Worm (Caenorhabditis elegans) whole organism, young adult: ENCODE data around the gene CD4.1.

ENCODE experiments used
- F57A8.1 ChIP-seq: fragments of 200-800 bp; sonication (Bioruptor generic); optimal IDR thresholded peaks from 2 replicates; lab custom pipeline; 2018; ENCODE audit warnings: mild to moderate bottlenecking, missing genetic modification characterization, moderate library complexity, missing compliant biosample characterization
- K11D2.4 ChIP-seq: fragments of 200-800 bp; sonication (Bioruptor generic); IDR thresholded peaks from 2 replicates; pipeline ENCODE4 v1.3.6; 2022; ENCODE audit warnings: missing genetic modification reagents, missing genetic modification characterization, missing compliant biosample characterization
- ceh-79 ChIP-seq: sonication (generic microtip); optimal IDR thresholded peaks from 2 replicates; lab custom pipeline; 2017; ENCODE audit warnings: mild to moderate bottlenecking, missing genetic modification characterization, missing compliant biosample characterization
- efl-1 ChIP-seq: fragments of 150-350 bp; optimal IDR thresholded peaks from 2 replicates; lab custom pipeline; 2014; ENCODE audit warnings: missing biosample characterization, missing genetic modification reagents, missing genetic modification characterization
- fkh-3 ChIP-seq: sonication (generic microtip); optimal IDR thresholded peaks from 2 replicates; lab custom pipeline; 2016; ENCODE audit warnings: mild to moderate bottlenecking, missing genetic modification characterization, missing compliant biosample characterization
- let-607 ChIP-seq, 2 experiments: fragments of 200-800 bp in 1 of 2; sonication (Bioruptor generic) in 1 of 2; sonication (generic microtip) in 1 of 2; optimal IDR thresholded peaks; 2 replicates each; lab custom pipeline; 2016 to 2018; ENCODE audit warnings: mild to moderate bottlenecking in 2 of 2, missing compliant biosample characterization in 2 of 2, missing genetic modification characterization in 2 of 2, moderate library complexity in 2 of 2, missing genotype in 1 of 2
- lin-35 ChIP-seq, 3 experiments: fragments of 150-350 bp in 2 of 3; sonication (generic microtip) in 1 of 3; optimal IDR thresholded peaks; 2 replicates each; lab custom pipeline; 2014 to 2018; ENCODE audit warnings: missing biosample characterization in 3 of 3, missing genetic modification characterization in 3 of 3, missing genetic modification reagents in 3 of 3
- nhr-80 ChIP-seq: sonication (generic microtip); optimal IDR thresholded peaks from 2 replicates; lab custom pipeline; 2016; ENCODE audit warnings: missing genetic modification characterization, missing compliant biosample characterization
- rpc-1 ChIP-seq, 2 experiments: fragments of 150-350 bp in 1 of 2; sonication (generic microtip) in 1 of 2; optimal IDR thresholded peaks; 2 replicates each; lab custom pipeline; 2014 to 2018; ENCODE audit warnings: missing biosample characterization in 1 of 2, missing genetic modification characterization in 1 of 2, missing genetic modification reagents in 1 of 2, missing genotype in 1 of 2
- snpc-4 ChIP-seq, 5 experiments: fragments of 150-350 bp in 1 of 5; sonication (generic microtip) in 4 of 5; optimal IDR thresholded peaks; 2 replicates each; lab custom pipeline; 2014 to 2018; ENCODE audit warnings: missing genetic modification characterization in 5 of 5, missing biosample characterization in 3 of 5, antibody characterized with exemption in 2 of 5, mild to moderate bottlenecking in 2 of 5, missing compliant biosample characterization in 2 of 5, missing genotype in 2 of 5, moderate library complexity in 2 of 5, missing genetic modification reagents in 1 of 5
- somi-1 ChIP-seq: fragments of 200-800 bp; sonication (Bioruptor generic); optimal IDR thresholded peaks from 2 replicates; lab custom pipeline; 2018; ENCODE audit warnings: mild to moderate bottlenecking, missing genetic modification characterization, missing compliant biosample characterization
- unc-62 ChIP-seq: fragments of 150-350 bp; optimal IDR thresholded peaks from 2 replicates; lab custom pipeline; 2014; ENCODE audit warnings: missing biosample characterization, missing genetic modification reagents, missing genetic modification characterization
- ztf-26 ChIP-seq: sonication (generic microtip); optimal IDR thresholded peaks from 2 replicates; lab custom pipeline; 2017; ENCODE audit warnings: missing genetic modification characterization, missing compliant biosample characterization

- TF ChIP-seq somi-1 (GFP tag; lab: Kevin White, UChicago) (no peak), rpc-1 (optimal IDR thresholded peaks at IDR 0.05; lab: Kevin White, UChicago) (peak; percentile 54), rpc-1 (tag; optimal IDR thresholded peaks at IDR 0.05; lab: Kevin White, UChicago) (peak; percentile 75), ztf-26 (tag; lab: Kevin White, UChicago) (no peak), efl-1 (no peak), K11D2.4 (GFP tag; lab: Robert Waterston, UW) (no peak), fkh-3 (tag; lab: Kevin White, UChicago) (no peak), unc-62 (GFP tag; lab: Kevin White, UChicago) (no peak), snpc-4 (GFP tag; optimal IDR thresholded peaks at IDR 0.05; lab: Kevin White, UChicago) (peak; percentile 66), snpc-4 (tag; optimal IDR thresholded peaks at IDR 0.05; lab: Kevin White, UChicago) (peak; percentile 83 to 92 (median 86)), lin-35 (GFP tag; optimal IDR thresholded peaks at IDR 0.05; lab: Kevin White, UChicago) (no peak), ceh-79 (no peak), nhr-80 (tag; lab: Kevin White, UChicago) (no peak), F57A8.1 (GFP tag; lab: Kevin White, UChicago) (no peak), let-607 (tag; optimal IDR thresholded peaks at IDR 0.05; lab: Kevin White, UChicago) (no peak)
Observed at ce11 chrV:5587955-5588354, 18.4 kb upstream of the CD4.1 start.
